Worm (Caenorhabditis elegans) whole organism, L1 larva: Measurements from ENCODE around the gene F38B7.17.

ENCODE experiments used
- ces-1 ChIP-seq: fragments of 150-350 bp; optimal IDR thresholded peaks from 2 replicates; lab custom pipeline; 2014; ENCODE audit warnings: missing biosample characterization, missing genetic modification reagents, missing genetic modification characterization
- egl-13 ChIP-seq: sonication (generic microtip); optimal IDR thresholded peaks from 2 replicates; lab custom pipeline; 2016; ENCODE audit warnings: missing genotype, missing genetic modification reagents, missing genetic modification characterization, missing compliant biosample characterization
- elt-3 ChIP-seq, 6 experiments: fragments of 150-350 bp in 1 of 6; sonication (generic microtip); optimal IDR thresholded peaks; 2 replicates each; lab custom pipeline; 2017 to 2018; ENCODE audit warnings: missing biosample characterization in 6 of 6, missing genetic modification characterization in 6 of 6, inconsistent platforms in 1 of 6
- fos-1 ChIP-seq: fragments of 150-350 bp; optimal IDR thresholded peaks from 2 replicates; lab custom pipeline; 2014; ENCODE audit warnings: missing biosample characterization, missing genetic modification characterization
- hlh-4 ChIP-seq: sonication (generic microtip); optimal IDR thresholded peaks from 2 replicates; lab custom pipeline; 2016; ENCODE audit warnings: mild to moderate bottlenecking, missing genetic modification characterization, missing compliant biosample characterization
- nhr-11 ChIP-seq: fragments of 150-350 bp; optimal IDR thresholded peaks from 2 replicates; lab custom pipeline; 2014; ENCODE audit warnings: missing biosample characterization, missing genetic modification characterization
- nhr-12 ChIP-seq: sonication (generic microtip); optimal IDR thresholded peaks from 2 replicates; lab custom pipeline; 2017; ENCODE audit warnings: missing biosample characterization, missing genetic modification characterization
- nhr-237 ChIP-seq: fragments of 150-350 bp; optimal IDR thresholded peaks from 2 replicates; lab custom pipeline; 2014; ENCODE audit warnings: missing biosample characterization, missing genetic modification characterization
- nhr-28 ChIP-seq: fragments of 150-350 bp; optimal IDR thresholded peaks from 2 replicates; lab custom pipeline; 2014; ENCODE audit warnings: missing biosample characterization, missing genetic modification characterization
- pqm-1 ChIP-seq: sonication (generic microtip); optimal IDR thresholded peaks from 3 replicates; lab custom pipeline; 2017; ENCODE audit warnings: missing biosample characterization, missing genetic modification characterization
- skn-1 ChIP-seq: fragments of 150-350 bp; optimal IDR thresholded peaks from 2 replicates; lab custom pipeline; 2014; ENCODE audit warnings: missing biosample characterization, missing genetic modification characterization
- sptf-1 ChIP-seq: fragments of 150-350 bp; optimal IDR thresholded peaks from 2 replicates; lab custom pipeline; 2014; ENCODE audit warnings: missing biosample characterization, missing genetic modification characterization
- tbx-2 ChIP-seq: sonication (generic microtip); optimal IDR thresholded peaks from 2 replicates; lab custom pipeline; 2016; ENCODE audit warnings: missing genetic modification characterization, missing compliant biosample characterization
- ztf-11 ChIP-seq, 2 experiments: sonication (generic microtip); optimal IDR thresholded peaks; 2 replicates each; lab custom pipeline; 2016 to 2017; ENCODE audit warnings: missing genetic modification characterization in 2 of 2, missing biosample characterization in 1 of 2, missing compliant biosample characterization in 1 of 2

DNA sequence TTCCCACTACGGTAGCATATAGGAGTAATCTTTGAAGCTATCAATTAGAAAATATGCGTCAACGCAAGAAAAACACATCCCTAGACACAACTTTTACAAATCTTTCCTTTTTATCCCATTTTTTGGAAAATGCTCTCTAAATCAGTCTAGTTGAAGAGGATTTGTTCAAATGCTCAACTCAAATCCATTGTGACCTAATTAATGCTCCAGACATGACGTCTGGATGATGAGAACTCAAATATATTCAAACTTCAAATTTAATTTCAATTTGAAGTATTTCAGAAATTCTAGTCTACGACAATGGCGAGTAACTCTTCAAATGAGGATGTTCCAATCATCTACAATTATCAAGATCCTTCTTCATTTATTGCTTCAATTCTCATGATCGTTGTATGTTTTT, 3.6 kb upstream of the F38B7.17 start, which contains the start of gene srx-85:
- TF ChIP-seq nhr-237 (tag; lab: Kevin White, UChicago) (no peak), ztf-11 (tag; optimal IDR thresholded peaks at IDR 0.05; lab: Kevin White, UChicago) (no peak), egl-13 (no peak), pqm-1 (tag; lab: Kevin White, UChicago) (no peak), hlh-4 (tag; lab: Kevin White, UChicago) (no peak), ces-1 (GFP tag; lab: Kevin White, UChicago) (no peak), fos-1 (tag; lab: Kevin White, UChicago) (no peak), sptf-1 (tag; lab: Kevin White, UChicago) (no peak), nhr-11 (tag; lab: Kevin White, UChicago) (no peak), elt-3 (tag; optimal IDR thresholded peaks at IDR 0.05; lab: Kevin White, UChicago) (no peak), nhr-12 (tag; lab: Kevin White, UChicago) (no peak), nhr-28 (no peak), skn-1 (tag; lab: Kevin White, UChicago) (no peak), tbx-2 (tag; lab: Kevin White, UChicago) (no peak)
